Fruit fly (Drosophila melanogaster) whole organism, embryonic: ENCODE results near the gene rb.

Source experiments
- B-H1 ChIP-seq: fragments of 200-800 bp; sonication (Bioruptor generic); IDR thresholded peaks from 3 replicates; pipeline ENCODE4 v1.3.6; 2022; ENCODE audit warnings: missing biosample characterization, missing genetic modification characterization
- Bdp1 ChIP-seq: fragments of 200-800 bp; sonication (Bioruptor generic); optimal IDR thresholded peaks from 3 replicates; lab custom pipeline; 2016; ENCODE audit warnings: missing biosample characterization, missing genetic modification characterization
- Bgb ChIP-seq: fragments of 200-800 bp; sonication (Bioruptor generic); IDR thresholded peaks from 2 replicates; pipeline ENCODE4 v1.3.6; 2022; ENCODE audit warnings: missing biosample characterization, missing genetic modification characterization; ENCODE audit not compliant: partially characterized antibody
- CG11695 ChIP-seq: fragments of 200-800 bp; sonication (Bioruptor generic); IDR thresholded peaks from 3 replicates; pipeline ENCODE4 v1.3.6; 2022; ENCODE audit warnings: missing biosample characterization, missing genetic modification characterization
- CG13123 ChIP-seq: fragments of 200-800 bp; sonication (Bioruptor generic); optimal IDR thresholded peaks from 2 replicates; lab custom pipeline; 2016; ENCODE audit warnings: missing biosample characterization, missing genetic modification characterization
- CG13296 ChIP-seq: fragments of 200-800 bp; sonication (Bioruptor generic); optimal IDR thresholded peaks from 3 replicates; lab custom pipeline; 2018; ENCODE audit warnings: missing biosample characterization, mild to moderate bottlenecking, missing genetic modification characterization
- CG14667 ChIP-seq: fragments of 200-800 bp; sonication (Bioruptor generic); IDR thresholded peaks from 2 replicates; pipeline ENCODE4 v1.3.6; 2022; ENCODE audit warnings: missing biosample characterization, missing genetic modification characterization
- CG1602 ChIP-seq: fragments of 200-800 bp; sonication (Bioruptor generic); optimal IDR thresholded peaks from 3 replicates; lab custom pipeline; 2016; ENCODE audit warnings: missing biosample characterization, missing genetic modification characterization
- CG16815 ChIP-seq: fragments of 200-800 bp; sonication (Bioruptor generic); optimal IDR thresholded peaks from 3 replicates; lab custom pipeline; 2017; ENCODE audit warnings: missing biosample characterization, mild to moderate bottlenecking, missing genetic modification characterization
- CG17186 ChIP-seq: fragments of 200-800 bp; sonication (Bioruptor generic); optimal IDR thresholded peaks from 3 replicates; lab custom pipeline; 2017; ENCODE audit warnings: missing biosample characterization, missing genetic modification reagents, missing genetic modification characterization
- CG17802 ChIP-seq: fragments of 200-800 bp; sonication (Bioruptor generic); optimal IDR thresholded peaks from 2 replicates; lab custom pipeline; 2018; ENCODE audit warnings: missing biosample characterization, mild to moderate bottlenecking, missing genetic modification characterization, moderate library complexity
- CG18764 ChIP-seq: fragments of 200-800 bp; sonication (Bioruptor generic); optimal IDR thresholded peaks from 3 replicates; lab custom pipeline; 2016; ENCODE audit warnings: missing biosample characterization, missing genetic modification characterization
- CG30020 ChIP-seq: fragments of 200-800 bp; optimal IDR thresholded peaks from 2 replicates; lab custom pipeline; 2019; ENCODE audit warnings: missing biosample characterization, mild to moderate bottlenecking, missing genetic modification characterization, moderate library complexity
- CG32767 ChIP-seq: fragments of 200-800 bp; sonication (Bioruptor generic); IDR thresholded peaks from 2 replicates; pipeline ENCODE4 v1.3.6; 2022; ENCODE audit warnings: missing biosample characterization, missing genetic modification characterization
- CG42726 ChIP-seq: fragments of 200-800 bp; sonication (Bioruptor generic); IDR thresholded peaks from 2 replicates; pipeline ENCODE4 v1.3.6; 2022; ENCODE audit warnings: missing biosample characterization, missing genetic modification characterization; ENCODE audit not compliant: partially characterized antibody
- CG4404 ChIP-seq: fragments of 200-800 bp; sonication (Bioruptor generic); IDR thresholded peaks from 2 replicates; pipeline ENCODE4 v1.3.6; 2022; ENCODE audit warnings: missing biosample characterization, missing genetic modification characterization
- CG4854 ChIP-seq: fragments of 200-800 bp; sonication (Bioruptor generic); optimal IDR thresholded peaks from 2 replicates; lab custom pipeline; 2016; ENCODE audit warnings: missing biosample characterization, missing genetic modification characterization, inconsistent platforms
- CG7372 ChIP-seq: fragments of 200-800 bp; sonication (Bioruptor generic); IDR thresholded peaks from 2 replicates; pipeline ENCODE4 v1.3.6; 2022; ENCODE audit warnings: missing biosample characterization, missing genetic modification characterization
- CG7928 ChIP-seq: fragments of 200-800 bp; sonication (Bioruptor generic); optimal IDR thresholded peaks from 2 replicates; lab custom pipeline; 2017; ENCODE audit warnings: missing biosample characterization, mild to moderate bottlenecking, missing genetic modification characterization
- CG7963 ChIP-seq: fragments of 200-800 bp; sonication (Bioruptor generic); IDR thresholded peaks from 3 replicates; pipeline ENCODE4 v1.3.6; 2022; ENCODE audit warnings: missing biosample characterization, missing genetic modification characterization; ENCODE audit not compliant: partially characterized antibody
- CG8281 ChIP-seq: fragments of 200-800 bp; sonication (Bioruptor generic); optimal IDR thresholded peaks from 2 replicates; lab custom pipeline; 2018; ENCODE audit warnings: missing biosample characterization, mild to moderate bottlenecking, missing genetic modification characterization, moderate library complexity
- Dp ChIP-seq: fragments of 200-800 bp; sonication (Bioruptor generic); optimal IDR thresholded peaks from 2 replicates; lab custom pipeline; 2018; ENCODE audit warnings: missing biosample characterization, mild to moderate bottlenecking, missing genetic modification characterization, moderate library complexity
- E2f1 ChIP-seq: fragments of 200-800 bp; sonication (Bioruptor generic); IDR thresholded peaks from 2 replicates; pipeline ENCODE4 v1.3.6; 2022; ENCODE audit warnings: missing biosample characterization, missing genetic modification characterization
- Eip74EF ChIP-seq, 2 experiments: fragments of 200-800 bp in 1 of 2; fragments of >200 bp in 1 of 2; sonication (Bioruptor generic) in 1 of 2; optimal IDR thresholded peaks; 2 replicates each; lab custom pipeline; 2017 to 2019; ENCODE audit warnings: missing biosample characterization in 2 of 2, missing genetic modification characterization in 2 of 2, mild to moderate bottlenecking in 1 of 2, moderate library complexity in 1 of 2
- Fer3 ChIP-seq: fragments of 200-800 bp; sonication (Bioruptor generic); optimal IDR thresholded peaks from 2 replicates; lab custom pipeline; 2018; ENCODE audit warnings: missing biosample characterization, mild to moderate bottlenecking, missing genetic modification characterization, moderate library complexity
- HmgD ChIP-seq: fragments of 200-800 bp; sonication (Bioruptor generic); optimal IDR thresholded peaks from 3 replicates; lab custom pipeline; 2016; ENCODE audit warnings: missing biosample characterization, missing genetic modification characterization
- Hsf ChIP-seq: fragments of 200-800 bp; sonication (Bioruptor generic); optimal IDR thresholded peaks from 3 replicates; lab custom pipeline; 2016; ENCODE audit warnings: missing biosample characterization, missing genetic modification characterization
- Lim3 ChIP-seq: fragments of 200-800 bp; sonication (Bioruptor generic); IDR thresholded peaks from 2 replicates; pipeline ENCODE4 v1.3.6; 2022; ENCODE audit warnings: missing biosample characterization, missing genetic modification characterization
- NC2β ChIP-seq: fragments of 200-800 bp; sonication (Bioruptor generic); optimal IDR thresholded peaks from 2 replicates; lab custom pipeline; 2016; ENCODE audit warnings: missing biosample characterization, missing genetic modification characterization
- Nf-YC ChIP-seq: fragments of 200-800 bp; optimal IDR thresholded peaks from 3 replicates; lab custom pipeline; 2019; ENCODE audit warnings: missing biosample characterization, mild to moderate bottlenecking, missing genetic modification characterization, moderate library complexity
- Sin3A ChIP-seq: fragments of >200 bp; optimal IDR thresholded peaks from 2 replicates; lab custom pipeline; 2018
- Stat92E ChIP-seq, 3 experiments: fragments of >200 bp in 2 of 3; fragments of 200-800 bp in 1 of 3; sonication (Bioruptor generic) in 1 of 3; optimal IDR thresholded peaks; 2 replicates each; lab custom pipeline; 2017 to 2019; ENCODE audit warnings: missing biosample characterization in 3 of 3, missing genetic modification characterization in 3 of 3, mild to moderate bottlenecking in 1 of 3, moderate library complexity in 1 of 3
- TFAM ChIP-seq: fragments of 200-800 bp; sonication (Bioruptor generic); optimal IDR thresholded peaks from 2 replicates; lab custom pipeline; 2017; ENCODE audit warnings: missing biosample characterization, missing genetic modification characterization, inconsistent platforms
- ara ChIP-seq: fragments of 200-800 bp; sonication (Bioruptor generic); IDR thresholded peaks from 2 replicates; pipeline ENCODE4 v1.3.6; 2022; ENCODE audit warnings: missing biosample characterization, missing genetic modification characterization
- bcd ChIP-seq: fragments of 200-800 bp; sonication (Bioruptor generic); optimal IDR thresholded peaks from 2 replicates; lab custom pipeline; 2017; ENCODE audit warnings: missing biosample characterization, mild to moderate bottlenecking, missing genetic modification characterization
- chif ChIP-seq, 2 experiments: fragments of 200-800 bp; sonication (Bioruptor generic); optimal IDR thresholded peaks; 3 replicates each; lab custom pipeline; 2016; ENCODE audit warnings: missing biosample characterization in 2 of 2, missing genetic modification characterization in 2 of 2
- corto ChIP-seq: fragments of 200-800 bp; sonication (Bioruptor generic); optimal IDR thresholded peaks from 2 replicates; lab custom pipeline; 2016; ENCODE audit warnings: missing biosample characterization, mild to moderate bottlenecking, missing genetic modification characterization, moderate library complexity
- cwo ChIP-seq: fragments of 200-800 bp; sonication (Bioruptor generic); optimal IDR thresholded peaks from 3 replicates; lab custom pipeline; 2017; ENCODE audit warnings: missing biosample characterization, missing genetic modification characterization, mild to moderate bottlenecking, moderate library complexity, missing genetic modification reagents
- dati ChIP-seq: fragments of 200-800 bp; sonication (Bioruptor generic); IDR thresholded peaks from 2 replicates; pipeline ENCODE4 v1.3.6; 2022; ENCODE audit warnings: missing biosample characterization, missing genetic modification characterization
- en ChIP-seq: fragments of 200-800 bp; sonication (Bioruptor generic); optimal IDR thresholded peaks from 2 replicates; lab custom pipeline; 2016; ENCODE audit warnings: missing biosample characterization, missing genetic modification characterization
- eve ChIP-seq, 2 experiments: fragments of >200 bp; optimal IDR thresholded peaks; 2 replicates each; lab custom pipeline; 2017; ENCODE audit warnings: missing biosample characterization in 2 of 2, missing genetic modification characterization in 2 of 2
- fd96Cb ChIP-seq: fragments of 200-800 bp; sonication (Bioruptor generic); optimal IDR thresholded peaks from 2 replicates; lab custom pipeline; 2018; ENCODE audit warnings: missing biosample characterization, mild to moderate bottlenecking, missing genetic modification characterization, moderate library complexity
- ftz-f1 ChIP-seq: fragments of 200-800 bp; sonication (Bioruptor generic); optimal IDR thresholded peaks from 2 replicates; lab custom pipeline; 2016; ENCODE audit warnings: missing biosample characterization, missing genetic modification characterization
- insv ChIP-seq, 2 experiments: fragments of 200-800 bp; sonication (Bioruptor generic); optimal IDR thresholded peaks; 3 replicates each; lab custom pipeline; 2016 to 2018; ENCODE audit warnings: missing biosample characterization in 2 of 2, missing genetic modification characterization in 2 of 2
- klu ChIP-seq: fragments of 200-800 bp; sonication (Bioruptor generic); IDR thresholded peaks from 2 replicates; pipeline ENCODE4 v1.3.6; 2022; ENCODE audit warnings: missing biosample characterization, missing genetic modification characterization
- pb ChIP-seq: fragments of 200-800 bp; sonication (Bioruptor generic); optimal IDR thresholded peaks from 3 replicates; lab custom pipeline; 2016; ENCODE audit warnings: missing biosample characterization, missing genetic modification characterization
- sd ChIP-seq: fragments of 200-800 bp; sonication (Bioruptor generic); optimal IDR thresholded peaks from 3 replicates; lab custom pipeline; 2018; ENCODE audit warnings: missing biosample characterization, mild to moderate bottlenecking, missing genetic modification characterization, moderate library complexity
- sna ChIP-seq: fragments of 200-800 bp; sonication (Bioruptor generic); IDR thresholded peaks from 2 replicates; pipeline ENCODE4 v1.3.6; 2022; ENCODE audit warnings: missing biosample characterization, missing genetic modification characterization; ENCODE audit not compliant: partially characterized antibody
- sqz ChIP-seq: fragments of 200-800 bp; sonication (Bioruptor generic); optimal IDR thresholded peaks from 3 replicates; lab custom pipeline; 2018; ENCODE audit warnings: missing biosample characterization, mild to moderate bottlenecking, missing genetic modification characterization
- ttk ChIP-seq: fragments of 200-800 bp; sonication (Bioruptor generic); IDR thresholded peaks from 2 replicates; pipeline ENCODE4 v2.1.2; 2022; ENCODE audit warnings: missing biosample characterization, missing genetic modification characterization
- twi ChIP-seq: fragments of 200-800 bp; optimal IDR thresholded peaks from 2 replicates; lab custom pipeline; 2019; ENCODE audit warnings: missing biosample characterization, mild to moderate bottlenecking, missing genetic modification characterization, moderate library complexity

Gene rb

dm6 chrX:4581769-4582168, 41.3 kb upstream of the rb start (continued):
- TF ChIP-seq CG8281 (tag; lab: Kevin White, UChicago) (no peak), Sin3A (lab: Kevin White, UChicago) (no peak), Lim3 (no peak), chif (GFP tag; optimal IDR thresholded peaks at IDR 0.05; lab: Kevin White, UChicago) (peak in 1 of 2 experiments; percentile 28), corto (GFP tag; lab: Kevin White, UChicago) (no peak), Dp (GFP tag; lab: Kevin White, UChicago) (no peak), CG17802 (tag; lab: Kevin White, UChicago) (peak; percentile 43), CG13123 (GFP tag; lab: Kevin White, UChicago) (no peak), CG1602 (GFP tag; lab: Kevin White, UChicago) (peak; percentile 8), ftz-f1 (GFP tag; lab: Kevin White, UChicago) (no peak), CG17186 (no peak), pb (no peak), Nf-YC (tag; lab: Kevin White, UChicago) (no peak), CG14667 (GFP tag; lab: Robert Waterston, UW) (0 out of 2 replicates have a peak, but pooled peaks have one; percentile 27), B-H1 (no peak), sqz (GFP tag; lab: Kevin White, UChicago) (no peak), CG18764 (GFP tag; lab: Kevin White, UChicago) (no peak), ttk (GFP tag; lab: Robert Waterston, UW) (peak; percentile 32; the same call in 1 of the 2 replicates), Bgb (GFP tag; lab: Robert Waterston, UW) (no peak), CG7372 (GFP tag; lab: Robert Waterston, UW) (no peak), insv (GFP tag; optimal IDR thresholded peaks at IDR 0.05; lab: Kevin White, UChicago) (no peak), klu (GFP tag; lab: Robert Waterston, UW) (no peak), Fer3 (tag; lab: Kevin White, UChicago) (no peak), CG7928 (GFP tag; lab: Kevin White, UChicago) (no peak), Eip74EF (GFP tag; optimal IDR thresholded peaks at IDR 0.05; lab: Kevin White, UChicago) (no peak), cwo (GFP tag; lab: Kevin White, UChicago) (no peak), CG16815 (GFP tag; lab: Kevin White, UChicago) (peak; percentile 17), CG32767 (GFP tag; lab: Robert Waterston, UW) (no peak), sna (GFP tag; lab: Robert Waterston, UW) (no peak), CG13296 (GFP tag; lab: Kevin White, UChicago) (no peak), CG7963 (GFP tag; lab: Robert Waterston, UW) (no peak), ara (GFP tag; lab: Robert Waterston, UW) (peak; percentile 66), eve (GFP tag; optimal IDR thresholded peaks at IDR 0.05; lab: Kevin White, UChicago) (no peak), CG4854 (GFP tag; lab: Kevin White, UChicago) (no peak), TFAM (GFP tag; lab: Kevin White, UChicago) (no peak), dati (GFP tag; lab: Robert Waterston, UW) (no peak), fd96Cb (tag; lab: Kevin White, UChicago) (peak; percentile 58), en (GFP tag; lab: Kevin White, UChicago) (no peak), bcd (GFP tag; lab: Kevin White, UChicago) (peak; percentile 10), CG42726 (GFP tag; lab: Robert Waterston, UW) (no peak), CG30020 (no peak), NC2β (GFP tag; lab: Kevin White, UChicago) (no peak), E2f1 (GFP tag; lab: Robert Waterston, UW) (peak; percentile 45), sd (tag; lab: Kevin White, UChicago) (no peak), CG11695 (GFP tag; lab: Robert Waterston, UW) (0 out of 3 replicates have a peak, but pooled peaks have one; percentile 30), Hsf (GFP tag; lab: Kevin White, UChicago) (peak; percentile 6), Bdp1 (GFP tag; lab: Kevin White, UChicago) (no peak), HmgD (GFP tag; lab: Kevin White, UChicago) (no peak), Stat92E (GFP tag; optimal IDR thresholded peaks at IDR 0.05; lab: Kevin White, UChicago) (peak in 1 of 3 experiments; percentile 3), CG4404 (no peak), twi (tag; lab: Kevin White, UChicago) (no peak)
